Worm (Caenorhabditis elegans) whole organism, midembryonic: ENCODE data around the gene dmsr-11.

ENCODE experiments used
- T22C8.4 ChIP-seq: fragments of 200-800 bp; sonication (Bioruptor generic); IDR thresholded peaks from 2 replicates; pipeline ENCODE4 v1.3.6; 2022; ENCODE audit warnings: missing genetic modification characterization, missing compliant biosample characterization
- flt-1 ChIP-seq: fragments of 200-800 bp; sonication (Bioruptor generic); IDR thresholded peaks from 2 replicates; pipeline ENCODE4 v1.3.6; 2022; ENCODE audit warnings: missing genetic modification characterization, missing compliant biosample characterization
- ref-1 ChIP-seq: fragments of 200-800 bp; sonication (Bioruptor generic); conservative IDR thresholded peaks from 2 replicates; pipeline ENCODE4 v1.3.6; 2022; ENCODE audit warnings: missing genetic modification reagents, missing genetic modification characterization, missing compliant biosample characterization

DNA sequence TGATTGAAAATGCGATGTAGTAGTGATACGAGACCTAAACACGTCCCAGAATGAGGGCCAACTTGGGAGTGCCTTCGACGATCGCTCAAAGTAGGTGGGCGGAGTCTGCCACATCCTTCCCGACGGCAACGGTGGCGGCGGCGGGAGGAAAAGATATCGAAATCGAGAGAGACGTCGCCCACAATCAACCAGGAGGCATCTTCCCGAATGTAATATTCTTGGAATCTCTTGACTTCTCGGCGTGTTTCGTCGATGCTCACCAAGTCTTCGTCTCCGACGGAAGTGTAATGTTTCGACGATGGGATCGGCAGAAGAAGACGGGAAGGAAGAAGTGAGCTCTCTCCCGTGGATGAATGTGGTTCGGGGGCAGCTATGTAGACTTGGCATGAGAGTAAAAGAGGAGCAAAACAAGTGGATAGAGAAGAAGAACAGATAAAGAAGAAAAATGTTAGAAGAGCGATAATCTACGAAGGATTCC lies 35.4 kb downstream of the dmsr-11 start, which contains the start of the genes T25F10.1 and clik-1:
- no peak for TF ChIP-seq ref-1 (GFP tag; lab: Robert Waterston, UW)
- TF ChIP-seq T22C8.4 (GFP tag; lab: Robert Waterston, UW) = no peak
- no peak for TF ChIP-seq flt-1 (GFP tag; lab: Robert Waterston, UW)
